Worm (Caenorhabditis elegans): Measurements from ENCODE around the gene tofu-7.
"Not testable (repeated sequence)": the region's sequence is repeated elsewhere in the genome, so short reads cannot be mapped to it uniquely, and the experiment has no call there.

ce11 chrIII:7128601-7129000 lies 43.8 kb upstream of the tofu-7 start, which contains the start of gene viro-2:
- not testable (repeated sequence) for TF ChIP-seq dao-5, him-1, W03F9.2 (tag; optimal IDR thresholded peaks at IDR 0.05)
